Fruit fly (Drosophila melanogaster) whole organism, wandering third instar larva: ENCODE measurements around the gene SmydA-2.

Experiments
- CrebA ChIP-seq: fragments of 200-800 bp; sonication (Bioruptor generic); optimal IDR thresholded peaks from 2 replicates; lab custom pipeline; 2016; ENCODE audit warnings: missing biosample characterization, mild to moderate bottlenecking, missing genetic modification characterization, borderline replicate concordance
- Hr78 ChIP-seq: fragments of >200 bp; optimal IDR thresholded peaks from 2 replicates; lab custom pipeline; 2017; ENCODE audit warnings: missing biosample characterization, missing genetic modification characterization
- Myc ChIP-seq: fragments of >200 bp; optimal IDR thresholded peaks from 2 replicates; lab custom pipeline; 2017
- pan ChIP-seq: fragments of >200 bp; optimal IDR thresholded peaks from 2 replicates; lab custom pipeline; 2017

dm6 chr3L:19005396-19005795, 2.3 kb upstream of the SmydA-2 start:
- TF ChIP-seq pan (no peak), Hr78 (no peak), CrebA (GFP tag; lab: Kevin White, UChicago) (no peak), Myc (no peak)
